Fruit fly (Drosophila melanogaster): ENCODE results near the gene heca.

Gene heca

dm6 chr3R:30312545-30312944, 34.8 kb downstream of the heca start (continued):
- TF ChIP-seq fd59A (GFP tag; optimal IDR thresholded peaks at IDR 0.05) (no peak), acj6 (GFP tag; optimal IDR thresholded peaks at IDR 0.05) (peak; percentile 36), net (GFP tag; optimal IDR thresholded peaks at IDR 0.05) (peak; percentile 33), CG32006 (GFP tag; optimal IDR thresholded peaks at IDR 0.05) (peak; percentile 80), CG3032 (tag; optimal IDR thresholded peaks at IDR 0.05) (peak; percentile 15), CG6792 (GFP tag; optimal IDR thresholded peaks at IDR 0.05) (peak; percentile 15), CG8119 (GFP tag; IDR thresholded peaks at IDR 0.05) (peak; percentile 80)

- TF ChIP-seq lz (GFP tag; optimal IDR thresholded peaks at IDR 0.05) (peak; percentile 8), Ets21C (GFP tag; optimal IDR thresholded peaks at IDR 0.05) (no peak), dac (GFP tag; optimal IDR thresholded peaks at IDR 0.05) (no peak), Blimp-1 (GFP tag; optimal IDR thresholded peaks at IDR 0.05) (no peak), Hr38 (GFP tag; optimal IDR thresholded peaks at IDR 0.05) (no peak), fd59A (GFP tag; optimal IDR thresholded peaks at IDR 0.05) (no peak), CG3032 (tag; optimal IDR thresholded peaks at IDR 0.05) (no peak), CG16779 (tag; optimal IDR thresholded peaks at IDR 0.05) (no peak), acj6 (GFP tag; optimal IDR thresholded peaks at IDR 0.05) (no peak), CG3919 (GFP tag; optimal IDR thresholded peaks at IDR 0.05) (no peak), CG15336 (GFP tag; IDR thresholded peaks at IDR 0.05) (0 out of 2 replicates have a peak, but pooled peaks have one; percentile 25), vri (GFP tag; optimal IDR thresholded peaks at IDR 0.05) (peak; percentile 27), fd85E (GFP tag; optimal IDR thresholded peaks at IDR 0.05) (no peak), spab (GFP tag; optimal IDR thresholded peaks at IDR 0.05) (no peak), CG9139 (GFP tag; optimal IDR thresholded peaks at IDR 0.05) (no peak), CG6792 (GFP tag; optimal IDR thresholded peaks at IDR 0.05) (no peak), dsx (GFP tag; optimal IDR thresholded peaks at IDR 0.05; ENCODE audit: poor library complexity, severe bottlenecking) (no peak), OdsH (GFP tag; optimal IDR thresholded peaks at IDR 0.05) (no peak), Eip78C (GFP tag) (no peak), CG6163 (GFP tag; IDR thresholded peaks at IDR 0.05) (0 out of 3 replicates have a peak, but pooled peaks have one; percentile 24), svp (GFP tag) (no peak), CG34406 (GFP tag; optimal IDR thresholded peaks at IDR 0.05) (no peak), CG8119 (GFP tag; IDR thresholded peaks at IDR 0.05) (0 out of 3 replicates have a peak, but pooled peaks have one; percentile 32), Ets96B (tag; optimal IDR thresholded peaks at IDR 0.05) (no peak), achi (GFP tag; optimal IDR thresholded peaks at IDR 0.05) (no peak), eg (GFP tag; IDR thresholded peaks at IDR 0.05) (peak; percentile 55; the same call in 1 of the 3 replicates), fkh (GFP tag; optimal IDR thresholded peaks at IDR 0.05) (no peak), salr (GFP tag; optimal IDR thresholded peaks at IDR 0.05) (no peak), Met (GFP tag; optimal IDR thresholded peaks at IDR 0.05) (no peak)
Observed at dm6 chr3R:30314361-30314760, 36.6 kb downstream of the heca start.

DNA sequence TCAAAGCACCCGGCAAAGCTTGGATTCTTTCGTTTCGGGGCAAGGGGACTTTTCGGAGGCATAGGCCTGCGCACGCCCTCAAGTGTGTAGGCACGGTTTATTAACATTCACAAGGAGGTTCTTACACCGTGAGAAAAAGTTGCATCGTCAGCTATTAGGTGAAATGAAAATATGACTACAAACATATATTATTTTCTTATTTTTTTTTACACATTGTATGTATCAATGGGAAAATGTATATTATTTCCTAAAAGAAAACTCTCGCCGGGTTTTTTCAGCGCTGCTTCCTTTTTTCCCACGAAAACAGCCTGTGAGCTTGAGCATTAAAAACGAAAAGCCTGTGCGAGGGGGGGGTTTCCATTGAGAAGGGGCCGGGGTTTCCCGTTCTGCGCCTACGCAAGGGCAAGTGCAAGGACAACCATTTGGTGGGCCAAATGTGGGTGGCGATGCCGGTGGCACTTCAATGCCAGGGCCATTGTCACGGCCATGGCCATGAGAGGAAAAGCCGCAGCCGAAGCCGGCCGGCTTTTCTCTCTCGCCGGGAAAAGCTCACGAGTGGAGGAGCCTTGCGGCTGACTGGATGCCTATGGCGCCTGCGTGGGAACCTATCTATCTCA, 47.8 kb downstream of the heca start:
- TF ChIP-seq Sox14 (GFP tag; optimal IDR thresholded peaks at IDR 0.05) (no peak), CG11762 (GFP tag; optimal IDR thresholded peaks at IDR 0.05; ENCODE audit: insufficient read depth) (no peak), lz (GFP tag; optimal IDR thresholded peaks at IDR 0.05) (no peak), dac (GFP tag; optimal IDR thresholded peaks at IDR 0.05) (no peak), Hr39 (GFP tag; optimal IDR thresholded peaks at IDR 0.05) (no peak), vri (GFP tag; optimal IDR thresholded peaks at IDR 0.05) (no peak), CG8632 (GFP tag; optimal IDR thresholded peaks at IDR 0.05) (no peak), OdsH (GFP tag; optimal IDR thresholded peaks at IDR 0.05) (peak; percentile 18), Hr4 (GFP tag; optimal IDR thresholded peaks at IDR 0.05) (no peak), pdm3 (GFP tag; optimal IDR thresholded peaks at IDR 0.05) (no peak), CG3032 (tag; optimal IDR thresholded peaks at IDR 0.05) (peak; percentile 42), CG9139 (GFP tag; optimal IDR thresholded peaks at IDR 0.05) (peak; percentile 9), Eip75B (GFP tag; optimal IDR thresholded peaks at IDR 0.05) (peak; percentile 27), CG8119 (GFP tag; IDR thresholded peaks at IDR 0.05) (no peak), Ets96B (tag; optimal IDR thresholded peaks at IDR 0.05) (peak; percentile 55), CG11902 (GFP tag; optimal IDR thresholded peaks at IDR 0.05) (no peak), Ets21C (GFP tag; optimal IDR thresholded peaks at IDR 0.05) (no peak), CG6808 (GFP tag; optimal IDR thresholded peaks at IDR 0.05) (peak; percentile 44), esn (GFP tag; optimal IDR thresholded peaks at IDR 0.05) (no peak), svp (GFP tag) (peak; percentile 51), fkh (GFP tag; optimal IDR thresholded peaks at IDR 0.05) (no peak), Gug (GFP tag; IDR thresholded peaks at IDR 0.05) (no peak), CG6276 (GFP tag; optimal IDR thresholded peaks at IDR 0.05) (no peak), CG32006 (GFP tag; optimal IDR thresholded peaks at IDR 0.05) (no peak), Sox102F (GFP tag; optimal IDR thresholded peaks at IDR 0.05) (no peak), net (GFP tag; optimal IDR thresholded peaks at IDR 0.05) (no peak), topi (GFP tag; optimal IDR thresholded peaks at IDR 0.05) (peak; percentile 0), Eip78C (GFP tag) (peak; percentile 71), achi (GFP tag; optimal IDR thresholded peaks at IDR 0.05) (peak; percentile 31), CG11294 (GFP tag; IDR thresholded peaks at IDR 0.05) (no peak)

All from whole organism, prepupa.